Fruit fly (Drosophila melanogaster) whole organism, embryonic: ENCODE measurements around the gene CG44362.

Source experiments
- Aef1 ChIP-seq: fragments of 200-800 bp; sonication (Bioruptor generic); IDR thresholded peaks from 3 replicates; pipeline ENCODE4 v1.3.6; 2022; ENCODE audit warnings: missing biosample characterization, missing genetic modification characterization
- Atf6 ChIP-seq: fragments of 200-800 bp; sonication (Bioruptor generic); IDR thresholded peaks from 2 replicates; pipeline ENCODE4 v1.3.6; 2022; ENCODE audit warnings: missing biosample characterization, missing genetic modification characterization
- Awh ChIP-seq: fragments of 200-800 bp; sonication (Bioruptor generic); IDR thresholded peaks from 2 replicates; pipeline ENCODE4, ENCODE4 v1.3.6; 2022; ENCODE audit warnings: missing biosample characterization, missing genetic modification characterization
- Blimp-1 ChIP-seq: fragments of 200-800 bp; sonication (Bioruptor generic); optimal IDR thresholded peaks from 3 replicates; lab custom pipeline; 2018; ENCODE audit warnings: missing biosample characterization, missing genetic modification characterization, mild to moderate bottlenecking, moderate library complexity, missing genetic modification reagents
- CG10366 ChIP-seq: fragments of 200-800 bp; sonication (Bioruptor generic); IDR thresholded peaks from 2 replicates; pipeline ENCODE4 v1.3.6; 2022; ENCODE audit warnings: missing biosample characterization, missing genetic modification characterization
- CG10979 ChIP-seq: fragments of 200-800 bp; sonication (Bioruptor generic); optimal IDR thresholded peaks from 2 replicates; lab custom pipeline; 2018; ENCODE audit warnings: missing biosample characterization, mild to moderate bottlenecking, missing genetic modification characterization, moderate library complexity
- CG14860 ChIP-seq: fragments of 200-800 bp; sonication (Bioruptor generic); IDR thresholded peaks from 3 replicates; pipeline ENCODE4 v1.3.6; 2022; ENCODE audit warnings: missing biosample characterization, missing genetic modification characterization; ENCODE audit not compliant: partially characterized antibody
- CG1529 ChIP-seq: fragments of 200-800 bp; sonication (Bioruptor generic); optimal IDR thresholded peaks from 3 replicates; lab custom pipeline; 2018; ENCODE audit warnings: missing biosample characterization, missing genetic modification characterization
- CG15514 ChIP-seq: fragments of 200-800 bp; sonication (Bioruptor generic); optimal IDR thresholded peaks from 3 replicates; lab custom pipeline; 2017; ENCODE audit warnings: missing biosample characterization, missing genetic modification characterization, mild to moderate bottlenecking, moderate library complexity, missing genetic modification reagents
- CG17186 ChIP-seq: fragments of 200-800 bp; sonication (Bioruptor generic); optimal IDR thresholded peaks from 3 replicates; lab custom pipeline; 2017; ENCODE audit warnings: missing biosample characterization, missing genetic modification reagents, missing genetic modification characterization
- CG17829 ChIP-seq: fragments of 200-800 bp; optimal IDR thresholded peaks from 2 replicates; lab custom pipeline; 2019; ENCODE audit warnings: missing biosample characterization, mild to moderate bottlenecking, missing genetic modification characterization, moderate library complexity
- CG2202 ChIP-seq: fragments of 200-800 bp; sonication (Bioruptor generic); optimal IDR thresholded peaks from 2 replicates; lab custom pipeline; 2018; ENCODE audit warnings: missing biosample characterization, mild to moderate bottlenecking, missing genetic modification characterization
- CG3407 ChIP-seq: fragments of 200-800 bp; sonication (Bioruptor generic); optimal IDR thresholded peaks from 2 replicates; lab custom pipeline; 2018; ENCODE audit warnings: missing biosample characterization, mild to moderate bottlenecking, missing genetic modification characterization
- CG34422 ChIP-seq: fragments of 200-800 bp; sonication (Bioruptor generic); IDR thresholded peaks from 3 replicates; pipeline ENCODE4 v1.3.6; 2022; ENCODE audit warnings: missing biosample characterization, missing genetic modification characterization
- CG4360 ChIP-seq: fragments of 200-800 bp; sonication (Bioruptor generic); IDR thresholded peaks from 2 replicates; pipeline ENCODE4 v1.3.6; 2022; ENCODE audit warnings: missing biosample characterization, missing genetic modification characterization
- CG5245 ChIP-seq: fragments of 200-800 bp; sonication (Bioruptor generic); optimal IDR thresholded peaks from 3 replicates; lab custom pipeline; 2016; ENCODE audit warnings: missing biosample characterization, missing genetic modification characterization
- CG6765 ChIP-seq: fragments of 200-800 bp; sonication (Bioruptor generic); optimal IDR thresholded peaks from 3 replicates; lab custom pipeline; 2017; ENCODE audit warnings: missing biosample characterization, mild to moderate bottlenecking, missing genetic modification characterization
- CG6854 ChIP-seq: fragments of 200-800 bp; sonication (Bioruptor generic); optimal IDR thresholded peaks from 3 replicates; lab custom pipeline; 2017; ENCODE audit warnings: missing biosample characterization, mild to moderate bottlenecking, missing genetic modification characterization
- CG9727 ChIP-seq: fragments of 200-800 bp; sonication (Bioruptor generic); optimal IDR thresholded peaks from 3 replicates; lab custom pipeline; 2017; ENCODE audit warnings: missing biosample characterization, mild to moderate bottlenecking, missing genetic modification characterization
- Chrac-16 ChIP-seq: fragments of 200-800 bp; sonication (Bioruptor generic); optimal IDR thresholded peaks from 3 replicates; lab custom pipeline; 2016; ENCODE audit warnings: missing biosample characterization, missing genetic modification characterization
- CrebB ChIP-seq: fragments of 200-800 bp; sonication (Bioruptor generic); optimal IDR thresholded peaks from 3 replicates; lab custom pipeline; 2018; ENCODE audit warnings: missing biosample characterization, mild to moderate bottlenecking, missing genetic modification characterization
- D ChIP-seq, 2 experiments: fragments of 200-800 bp in 1 of 2; fragments of >200 bp in 1 of 2; sonication (Bioruptor generic) in 1 of 2; optimal IDR thresholded peaks; 2 replicates in 1 of 2; 3 replicates in 1 of 2; lab custom pipeline; 2017; ENCODE audit warnings: mild to moderate bottlenecking in 1 of 2, missing biosample characterization in 1 of 2, missing genetic modification characterization in 1 of 2, missing genetic modification reagents in 1 of 2
- Dad ChIP-seq: fragments of 200-800 bp; sonication (Bioruptor generic); optimal IDR thresholded peaks from 3 replicates; lab custom pipeline; 2016; ENCODE audit warnings: missing biosample characterization, missing genetic modification characterization
- H2.0 ChIP-seq: fragments of 200-800 bp; sonication (Bioruptor generic); IDR thresholded peaks from 2 replicates; pipeline ENCODE4 v1.3.6; 2022; ENCODE audit warnings: missing biosample characterization, missing genetic modification characterization
- HHEX ChIP-seq: fragments of 200-800 bp; sonication (Bioruptor generic); optimal IDR thresholded peaks from 3 replicates; lab custom pipeline; 2017; ENCODE audit warnings: missing biosample characterization, mild to moderate bottlenecking, missing genetic modification characterization, missing genetic modification reagents
- HLH3B ChIP-seq: fragments of 200-800 bp; sonication (Bioruptor generic); IDR thresholded peaks from 2 replicates; pipeline ENCODE4 v1.3.6; 2022; ENCODE audit warnings: missing biosample characterization, missing genetic modification characterization
- Hey ChIP-seq: fragments of 200-800 bp; sonication (Bioruptor generic); optimal IDR thresholded peaks from 3 replicates; lab custom pipeline; 2018; ENCODE audit warnings: missing biosample characterization, mild to moderate bottlenecking, missing genetic modification characterization
- Hr78 ChIP-seq, 2 experiments: fragments of 200-800 bp in 1 of 2; fragments of >200 bp in 1 of 2; sonication (Bioruptor generic) in 1 of 2; optimal IDR thresholded peaks; 2 replicates each; lab custom pipeline; 2017 to 2019; ENCODE audit warnings: missing biosample characterization in 2 of 2, missing genetic modification characterization in 2 of 2, mild to moderate bottlenecking in 1 of 2, moderate library complexity in 1 of 2
- Kr ChIP-seq: fragments of 200-800 bp; sonication (Bioruptor generic); optimal IDR thresholded peaks from 2 replicates; lab custom pipeline; 2017; ENCODE audit warnings: missing biosample characterization, mild to moderate bottlenecking, missing genetic modification characterization
- Sox100B ChIP-seq: fragments of 200-800 bp; sonication (Bioruptor generic); optimal IDR thresholded peaks from 3 replicates; lab custom pipeline; 2018; ENCODE audit warnings: missing biosample characterization, mild to moderate bottlenecking, missing genetic modification characterization
- Spps ChIP-seq: fragments of 200-800 bp; sonication (Bioruptor generic); optimal IDR thresholded peaks from 2 replicates; lab custom pipeline; 2018; ENCODE audit warnings: missing biosample characterization, mild to moderate bottlenecking, missing genetic modification characterization
- Usf ChIP-seq: fragments of 200-800 bp; sonication (Bioruptor generic); optimal IDR thresholded peaks from 2 replicates; lab custom pipeline; 2017; ENCODE audit warnings: missing genotype, missing biosample characterization, missing genetic modification characterization
- al ChIP-seq: fragments of 200-800 bp; sonication (Bioruptor generic); IDR thresholded peaks from 2 replicates; pipeline ENCODE4 v1.3.6; 2022; ENCODE audit warnings: missing biosample characterization, missing genetic modification characterization
- amos ChIP-seq: fragments of 200-800 bp; sonication (Bioruptor generic); IDR thresholded peaks from 2 replicates; pipeline ENCODE4 v1.3.6; 2022; ENCODE audit warnings: missing biosample characterization, missing genetic modification characterization; ENCODE audit not compliant: partially characterized antibody
- bab2 ChIP-seq: fragments of 200-800 bp; sonication (Bioruptor generic); optimal IDR thresholded peaks from 2 replicates; lab custom pipeline; 2016; ENCODE audit warnings: missing biosample characterization, missing genetic modification characterization
- caup ChIP-seq: fragments of 200-800 bp; sonication (Bioruptor generic); optimal IDR thresholded peaks from 3 replicates; lab custom pipeline; 2017; ENCODE audit warnings: missing biosample characterization, mild to moderate bottlenecking, missing genetic modification characterization, moderate library complexity; ENCODE audit not compliant: severe bottlenecking
- chif ChIP-seq, 2 experiments: fragments of 200-800 bp; sonication (Bioruptor generic); optimal IDR thresholded peaks; 3 replicates each; lab custom pipeline; 2016; ENCODE audit warnings: missing biosample characterization in 2 of 2, missing genetic modification characterization in 2 of 2
- chm ChIP-seq: fragments of 200-800 bp; sonication (Bioruptor generic); IDR thresholded peaks from 2 replicates; pipeline ENCODE4 v1.3.6; 2022; ENCODE audit warnings: missing biosample characterization, missing genetic modification characterization
- crp ChIP-seq, 2 experiments: fragments of 200-800 bp; sonication (Bioruptor generic); optimal IDR thresholded peaks; 2 replicates in 1 of 2; 3 replicates in 1 of 2; lab custom pipeline; 2017; ENCODE audit warnings: missing biosample characterization in 2 of 2, missing genetic modification characterization in 2 of 2, mild to moderate bottlenecking in 1 of 2, moderate library complexity in 1 of 2
- dysf ChIP-seq: fragments of 200-800 bp; sonication (Bioruptor generic); IDR thresholded peaks from 3 replicates; pipeline ENCODE4 v1.3.6; 2022; ENCODE audit warnings: missing biosample characterization, missing genetic modification characterization
- ems ChIP-seq: fragments of 200-800 bp; sonication (Bioruptor generic); optimal IDR thresholded peaks from 3 replicates; lab custom pipeline; 2016; ENCODE audit warnings: missing biosample characterization, missing genetic modification characterization
- h ChIP-seq: fragments of >200 bp; optimal IDR thresholded peaks from 2 replicates; lab custom pipeline; 2017
- onecut ChIP-seq: fragments of 200-800 bp; sonication (Bioruptor generic); IDR thresholded peaks from 2 replicates; pipeline ENCODE4 v1.3.6; 2022; ENCODE audit warnings: missing biosample characterization, missing genetic modification characterization
- p53 ChIP-seq: fragments of 200-800 bp; sonication (Bioruptor generic); optimal IDR thresholded peaks from 2 replicates; lab custom pipeline; 2016; ENCODE audit warnings: missing biosample characterization, missing genetic modification characterization
- run ChIP-seq: fragments of 200-800 bp; sonication (Bioruptor generic); optimal IDR thresholded peaks from 3 replicates; lab custom pipeline; 2018; ENCODE audit warnings: missing biosample characterization, mild to moderate bottlenecking, missing genetic modification characterization
- sob ChIP-seq: fragments of 200-800 bp; sonication (Bioruptor generic); IDR thresholded peaks from 2 replicates; pipeline ENCODE4 v1.3.6; 2022; ENCODE audit warnings: missing biosample characterization, missing genetic modification characterization
- toy ChIP-seq: fragments of 200-800 bp; sonication (Bioruptor generic); IDR thresholded peaks from 2 replicates; pipeline ENCODE4 v1.3.6; 2022; ENCODE audit warnings: missing biosample characterization, missing genetic modification characterization
- trh ChIP-seq: fragments of 200-800 bp; sonication (Bioruptor generic); optimal IDR thresholded peaks from 2 replicates; lab custom pipeline; 2016; ENCODE audit warnings: missing biosample characterization, missing genetic modification characterization
- tup ChIP-seq: fragments of 200-800 bp; sonication (Bioruptor generic); optimal IDR thresholded peaks from 2 replicates; lab custom pipeline; 2016; ENCODE audit warnings: missing biosample characterization, mild to moderate bottlenecking, missing genetic modification characterization, moderate library complexity
- usp ChIP-seq: fragments of >200 bp; optimal IDR thresholded peaks from 2 replicates; lab custom pipeline; 2017; ENCODE audit warnings: missing biosample characterization, missing genetic modification characterization

The CG44362 gene

DNA sequence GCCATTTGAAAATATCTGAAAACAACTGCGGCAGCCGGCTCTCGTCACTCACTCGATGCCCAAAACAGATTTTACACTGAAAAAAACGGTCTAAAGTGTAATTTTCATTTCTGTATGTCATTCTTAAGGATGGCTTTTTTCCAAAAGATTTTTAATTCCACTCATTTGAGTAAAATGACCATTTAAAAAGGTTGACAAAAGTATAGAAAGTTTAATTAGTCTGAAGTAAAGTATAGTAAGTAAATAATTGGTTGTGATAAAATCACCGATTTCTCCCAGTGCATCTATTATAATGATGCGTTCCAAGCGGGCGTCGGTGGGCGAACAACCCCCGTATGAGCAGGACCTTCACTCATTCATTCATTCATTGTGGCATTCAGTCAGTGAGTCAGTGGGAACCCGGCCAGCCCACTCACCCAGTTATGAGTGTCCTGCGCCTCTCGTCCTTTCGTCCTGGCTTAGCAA lies 25.0 kb downstream of the CG44362 start (continued):
- TF ChIP-seq amos (GFP tag; lab: Robert Waterston, UW): no peak
- no peak for TF ChIP-seq Kr (GFP tag; lab: Kevin White, UChicago)
- TF ChIP-seq CG14860 (GFP tag; lab: Robert Waterston, UW): no peak
- TF ChIP-seq p53 (GFP tag; lab: Kevin White, UChicago): no peak
- peak in 1 of 2 experiments; percentile 26 for TF ChIP-seq Hr78 (GFP tag; optimal IDR thresholded peaks at IDR 0.05; lab: Kevin White, UChicago)
- peak; percentile 77 for TF ChIP-seq CG34422
- TF ChIP-seq chm (GFP tag; lab: Robert Waterston, UW): peak; percentile 70; the same call in 1 of the 2 replicates
- peak; percentile 81 for TF ChIP-seq Atf6 (GFP tag; lab: Robert Waterston, UW)
- TF ChIP-seq Chrac-16 (GFP tag; lab: Kevin White, UChicago): peak; percentile 55
- TF ChIP-seq Aef1: peak; percentile 56
- peak in 1 of 2 experiments; percentile 18 for TF ChIP-seq crp (GFP tag; optimal IDR thresholded peaks at IDR 0.05; lab: Kevin White, UChicago)
- TF ChIP-seq Usf: peak; percentile 5
- peak; percentile 87 for TF ChIP-seq Blimp-1
- TF ChIP-seq CG1529: peak; percentile 45
- peak; percentile 86 for TF ChIP-seq Awh (GFP tag; lab: Robert Waterston, UW)
- peak; percentile 16 for TF ChIP-seq CG17186 (GFP tag; lab: Kevin White, UChicago)
- TF ChIP-seq CrebB (tag; lab: Kevin White, UChicago): no peak
- peak; percentile 79 for TF ChIP-seq dysf
- peak; percentile 30 for TF ChIP-seq CG15514
- TF ChIP-seq caup (GFP tag; lab: Kevin White, UChicago): peak; percentile 42
- TF ChIP-seq Dad (GFP tag; lab: Kevin White, UChicago): peak; percentile 28
- peak; percentile 81 for TF ChIP-seq onecut (GFP tag; lab: Robert Waterston, UW)
- peak; percentile 89 for TF ChIP-seq Spps (tag; lab: Kevin White, UChicago)
- TF ChIP-seq CG3407 (GFP tag; lab: Kevin White, UChicago): peak; percentile 57
- TF ChIP-seq H2.0 (GFP tag; lab: Robert Waterston, UW): peak; percentile 71
- no peak for TF ChIP-seq D (optimal IDR thresholded peaks at IDR 0.05; lab: Kevin White, UChicago)
- TF ChIP-seq D (GFP tag; optimal IDR thresholded peaks at IDR 0.05; lab: Kevin White, UChicago): peak; percentile 92
- TF ChIP-seq CG9727 (GFP tag; lab: Kevin White, UChicago): peak; percentile 92
- TF ChIP-seq HLH3B (GFP tag; lab: Robert Waterston, UW): peak; percentile 80
- TF ChIP-seq CG2202 (tag; lab: Kevin White, UChicago): peak; percentile 59
- TF ChIP-seq Hey (tag; lab: Kevin White, UChicago): no peak
- TF ChIP-seq CG10979: peak; percentile 92
- TF ChIP-seq al (GFP tag; lab: Robert Waterston, UW): no peak
- peak; percentile 85 for TF ChIP-seq CG17829 (tag; lab: Kevin White, UChicago)
- no peak for TF ChIP-seq tup (GFP tag; lab: Kevin White, UChicago)
- peak; percentile 28 to 73 for TF ChIP-seq chif (GFP tag; optimal IDR thresholded peaks at IDR 0.05; lab: Kevin White, UChicago)
- TF ChIP-seq sob (GFP tag; lab: Robert Waterston, UW): peak; percentile 67
- TF ChIP-seq run (tag; lab: Kevin White, UChicago): peak; percentile 48
- TF ChIP-seq CG10366 (GFP tag; lab: Robert Waterston, UW): peak; percentile 74
- TF ChIP-seq CG5245: peak; percentile 69
- TF ChIP-seq bab2 (GFP tag; lab: Kevin White, UChicago): peak; percentile 50
- TF ChIP-seq CG6854 (GFP tag; lab: Kevin White, UChicago): peak; percentile 59
- no peak for TF ChIP-seq h (lab: Kevin White, UChicago)
- peak; percentile 54; the same call in 1 of the 2 replicates for TF ChIP-seq CG4360
- 0 out of 2 replicates have a peak, but pooled peaks have one; percentile 42 for TF ChIP-seq toy (GFP tag; lab: Robert Waterston, UW)
- peak; percentile 38 for TF ChIP-seq CG6765 (GFP tag; lab: Kevin White, UChicago)
- TF ChIP-seq ems (GFP tag; lab: Kevin White, UChicago): peak; percentile 48
- peak; percentile 85 for TF ChIP-seq Sox100B (GFP tag; lab: Kevin White, UChicago)
- peak; percentile 49 for TF ChIP-seq trh
- no peak for TF ChIP-seq usp (GFP tag; lab: Kevin White, UChicago)
- peak; percentile 70 for TF ChIP-seq HHEX (GFP tag; lab: Kevin White, UChicago)
